Worm (Caenorhabditis elegans): ENCODE results near the gene Y41C4A.9.

DNA sequence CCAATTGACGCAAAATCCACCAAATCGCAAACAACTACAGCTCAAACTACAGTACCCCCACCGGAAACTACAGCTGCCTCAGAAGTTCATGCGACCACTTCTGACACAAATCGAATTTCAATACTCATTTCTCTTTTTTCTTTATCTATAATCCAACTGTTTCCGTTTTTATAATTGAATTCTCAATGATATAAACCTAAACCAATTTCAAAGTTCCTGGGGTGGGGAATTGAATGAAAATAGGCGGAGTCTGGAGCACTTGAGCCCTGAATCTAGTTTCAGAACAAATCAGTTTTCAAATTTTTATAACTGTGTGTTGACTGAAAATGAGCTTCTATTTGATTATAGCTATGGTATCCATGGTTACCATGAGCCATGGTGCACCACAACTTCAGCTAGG, 22.2 kb downstream of the Y41C4A.9 start, which contains the start of gene Y41C4A.6:
- TF ChIP-seq pha-4 (tag; optimal IDR thresholded peaks at IDR 0.05): no peak
- TF ChIP-seq ceh-9 (tag; optimal IDR thresholded peaks at IDR 0.05): no peak
- TF ChIP-seq ama-1 (optimal IDR thresholded peaks at IDR 0.05): no peak
- no peak for TF ChIP-seq ceh-31 (tag; optimal IDR thresholded peaks at IDR 0.05)
- TF ChIP-seq ttx-3 (tag; optimal IDR thresholded peaks at IDR 0.05): no peak
- no peak for TF ChIP-seq tbx-2 (tag; optimal IDR thresholded peaks at IDR 0.05)
- TF ChIP-seq pros-1 (tag; optimal IDR thresholded peaks at IDR 0.05): no peak
- no peak for TF ChIP-seq pha-2 (tag; optimal IDR thresholded peaks at IDR 0.05)
- TF ChIP-seq ceh-45 (GFP tag; IDR thresholded peaks at IDR 0.05): no peak
- no peak for TF ChIP-seq elt-4 (tag; optimal IDR thresholded peaks at IDR 0.05)
- TF ChIP-seq lim-6 (tag; optimal IDR thresholded peaks at IDR 0.05): no peak
- no peak for TF ChIP-seq pqm-1 (tag; optimal IDR thresholded peaks at IDR 0.05)
- no peak for TF ChIP-seq zip-5 (tag; optimal IDR thresholded peaks at IDR 0.05)

All from whole organism, late embryonic.